Worm (Caenorhabditis elegans): ENCODE results near the gene nadk-1.
A peak's percentile ranks its signal among the peaks of the same experiment; 100 is the strongest.

The nadk-1 gene

ce11 chrIV:1497448-1497847 lies 40.6 kb downstream of the nadk-1 start, which contains the start of gene hxk-3 (continued):
- no peak for TF ChIP-seq ama-1 (optimal IDR thresholded peaks at IDR 0.05)
- TF ChIP-seq nhr-48 (tag; optimal IDR thresholded peaks at IDR 0.05): peak; percentile 48
- no peak for TF ChIP-seq F26F4.8 (GFP tag; conservative IDR thresholded peaks at IDR 0.05)
- TF ChIP-seq mdl-1 (tag; optimal IDR thresholded peaks at IDR 0.05): peak; percentile 86 to 97
- TF ChIP-seq Y48G9A.11 (GFP tag; IDR thresholded peaks at IDR 0.05): no peak
- TF ChIP-seq nhr-76 (tag; optimal IDR thresholded peaks at IDR 0.05): no peak
- no peak for TF ChIP-seq mdt-29 (GFP tag; IDR thresholded peaks at IDR 0.05)
- TF ChIP-seq nhr-10 (tag; optimal IDR thresholded peaks at IDR 0.05): no peak
- no peak for TF ChIP-seq vab-7 (GFP tag; IDR thresholded peaks at IDR 0.05)
- TF ChIP-seq lin-1 (GFP tag; IDR thresholded peaks at IDR 0.05): no peak
- TF ChIP-seq Y5F2A.4 (GFP tag; optimal IDR thresholded peaks at IDR 0.05): no peak
- TF ChIP-seq R02D3.7 (tag; optimal IDR thresholded peaks at IDR 0.05): no peak
- TF ChIP-seq arid-1 (GFP tag; conservative IDR thresholded peaks at IDR 0.05): 0 out of 2 replicates have a peak, but pooled peaks have one; percentile 39
- TF ChIP-seq spr-3 (GFP tag; optimal IDR thresholded peaks at IDR 0.05): no peak
- no peak for TF ChIP-seq F49E8.2 (tag; optimal IDR thresholded peaks at IDR 0.05; ENCODE audit: borderline replicate concordance)
- peak; percentile 52 for TF ChIP-seq mes-2 (tag; optimal IDR thresholded peaks at IDR 0.05; ENCODE audit: poor library complexity, severe bottlenecking)
- TF ChIP-seq mxl-3 (GFP tag; optimal IDR thresholded peaks at IDR 0.05): peak; percentile 60
- no peak for TF ChIP-seq ctbp-1 (GFP tag; IDR thresholded peaks at IDR 0.05)
- TF ChIP-seq dve-1 (tag; optimal IDR thresholded peaks at IDR 0.05; ENCODE audit: insufficient read depth): peak; percentile 80
- no peak for TF ChIP-seq nhr-11 (tag; optimal IDR thresholded peaks at IDR 0.05)
- TF ChIP-seq lin-38 (GFP tag; IDR thresholded peaks at IDR 0.05): peak; percentile 72
- no peak for TF ChIP-seq duxl-1 (tag; optimal IDR thresholded peaks at IDR 0.05; ENCODE audit: poor library complexity)
- no peak for TF ChIP-seq ceh-82 (tag; optimal IDR thresholded peaks at IDR 0.05)
- no peak for TF ChIP-seq ceh-44 (GFP tag; IDR thresholded peaks at IDR 0.05)
- peak; percentile 59; the same call in 1 of the 2 replicates for TF ChIP-seq php-3 (GFP tag; IDR thresholded peaks at IDR 0.05)
- no peak for TF ChIP-seq ztf-11 (tag; optimal IDR thresholded peaks at IDR 0.05)
- TF ChIP-seq zfp-3 (GFP tag; conservative IDR thresholded peaks at IDR 0.05): no peak
- TF ChIP-seq ceh-32 (tag; optimal IDR thresholded peaks at IDR 0.05; ENCODE audit: poor library complexity): no peak
- TF ChIP-seq nhr-28 (tag; optimal IDR thresholded peaks at IDR 0.05): peak; percentile 19
- peak; percentile 47 for TF ChIP-seq dpl-1 (GFP tag; optimal IDR thresholded peaks at IDR 0.05)
- TF ChIP-seq rbr-2 (tag; optimal IDR thresholded peaks at IDR 0.05): peak; percentile 65
- TF ChIP-seq unc-130 (GFP tag; optimal IDR thresholded peaks at IDR 0.05): no peak
- TF ChIP-seq hmg-1.1 (GFP tag; IDR thresholded peaks at IDR 0.05): peak; percentile 82
- no peak for TF ChIP-seq tag-97 (GFP tag; IDR thresholded peaks at IDR 0.05)
- peak; percentile 12; the same call in 1 of the 2 replicates for TF ChIP-seq T26A8.4 (GFP tag; IDR thresholded peaks at IDR 0.05)
- TF ChIP-seq nhr-42 (GFP tag; IDR thresholded peaks at IDR 0.05): 0 out of 2 replicates have a peak, but pooled peaks have one; percentile 15
- peak; percentile 28 to 96 for TF ChIP-seq hif-1 (tag; optimal IDR thresholded peaks at IDR 0.05)
- no peak for TF ChIP-seq dmd-8 (GFP tag; IDR thresholded peaks at IDR 0.05)
- TF ChIP-seq zip-11 (GFP tag; IDR thresholded peaks at IDR 0.05): no peak
- peak; percentile 44 for TF ChIP-seq lin-13 (GFP tag; optimal IDR thresholded peaks at IDR 0.05)
- TF ChIP-seq fkh-10 (GFP tag; optimal IDR thresholded peaks at IDR 0.05): peak; percentile 31
- no peak for TF ChIP-seq lin-15B (tag; optimal IDR thresholded peaks at IDR 0.05)
- no peak for TF ChIP-seq zag-1 (tag; optimal IDR thresholded peaks at IDR 0.05)
- TF ChIP-seq hlh-11 (tag; optimal IDR thresholded peaks at IDR 0.05): peak; percentile 82
- TF ChIP-seq dmd-6 (GFP tag; IDR thresholded peaks at IDR 0.05): peak; percentile 50
- no peak for TF ChIP-seq daf-19 (GFP tag; conservative IDR thresholded peaks at IDR 0.05)
- TF ChIP-seq lsy-2 (tag; optimal IDR thresholded peaks at IDR 0.05): peak in 1 of 2 experiments; percentile 79
- no peak for TF ChIP-seq lin-29 (GFP tag; IDR thresholded peaks at IDR 0.05)
- TF ChIP-seq unc-62 (GFP tag; optimal IDR thresholded peaks at IDR 0.05 in 1 of 2): peak in 1 of 2 experiments; percentile 73
- TF ChIP-seq unc-62 (tag; optimal IDR thresholded peaks at IDR 0.05): no peak
- TF ChIP-seq pqm-1 (tag; optimal IDR thresholded peaks at IDR 0.05): no peak
- TF ChIP-seq mep-1 (tag; optimal IDR thresholded peaks at IDR 0.05): peak; percentile 77
